Fruit fly (Drosophila melanogaster): ENCODE measurements around the gene Cyt-c1.

DNA sequence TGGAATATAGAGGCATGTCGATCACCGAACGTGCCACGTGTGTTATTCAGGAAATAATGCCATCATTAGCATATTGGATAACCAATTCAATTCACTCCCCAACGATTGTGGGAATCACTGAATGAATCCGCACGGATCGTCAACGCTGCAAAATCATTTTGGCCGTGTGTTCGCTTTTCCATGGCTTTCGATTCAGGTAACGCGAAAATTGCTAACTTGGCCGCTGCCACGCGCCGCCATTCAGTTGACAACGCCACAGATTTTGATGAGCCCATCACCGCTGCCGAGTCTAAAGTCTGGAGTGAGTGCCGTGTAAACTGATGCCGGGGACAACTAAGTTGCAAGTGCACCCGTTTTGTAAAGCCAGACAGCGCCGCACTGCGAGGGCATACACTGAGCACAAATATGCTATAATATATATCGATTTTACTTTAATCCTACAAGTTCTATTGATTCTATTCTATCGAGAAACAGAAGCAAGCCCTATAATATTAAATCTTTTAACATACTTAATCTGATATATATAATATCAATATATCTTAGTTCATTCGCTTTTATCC lies 10.2 kb upstream of the Cyt-c1 start:
- TF ChIP-seq CTCF (optimal IDR thresholded peaks at IDR 0.05) (no peak), CG8478 (optimal IDR thresholded peaks at IDR 0.05) (no peak)
